Worm (Caenorhabditis elegans): Measurements from ENCODE around the gene C05B5.1.

DNA sequence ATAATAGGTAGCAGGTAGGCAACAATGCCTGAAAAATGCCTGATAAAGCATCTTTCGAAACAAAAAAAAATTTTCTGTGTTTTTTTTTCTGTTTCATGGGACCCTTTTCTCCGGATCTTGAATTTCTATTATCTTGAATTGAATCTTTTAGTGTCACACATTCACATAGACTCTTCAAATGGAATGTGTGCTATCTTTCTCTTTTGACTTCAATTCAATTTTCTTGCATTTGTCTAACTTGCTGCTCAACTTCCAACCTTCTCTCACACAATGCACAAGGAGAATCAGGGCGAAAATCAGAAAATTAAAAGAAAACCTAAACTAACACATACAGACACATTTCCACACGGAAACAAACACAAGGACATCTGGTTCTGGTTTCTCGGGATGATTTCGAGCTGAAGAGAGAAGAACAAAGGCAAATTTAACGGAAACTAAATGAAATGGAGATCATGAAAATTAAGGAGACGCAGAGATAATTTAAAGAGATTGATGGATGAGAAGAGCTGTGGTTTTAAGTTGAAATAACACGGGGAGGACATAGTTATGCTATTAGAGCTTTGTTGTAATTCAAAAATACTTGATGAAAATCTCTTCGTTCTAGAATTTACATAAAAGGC is 15.9 kb downstream of the C05B5.1 start:
- TF ChIP-seq cnd-1 (tag; optimal IDR thresholded peaks at IDR 0.05): no peak
- no peak for TF ChIP-seq sem-2 (GFP tag; optimal IDR thresholded peaks at IDR 0.05)
- TF ChIP-seq blmp-1 (tag; optimal IDR thresholded peaks at IDR 0.05): no peak
- TF ChIP-seq unc-39 (tag; optimal IDR thresholded peaks at IDR 0.05): no peak
- no peak for TF ChIP-seq nhr-237 (tag; optimal IDR thresholded peaks at IDR 0.05)
- TF ChIP-seq ceh-43 (GFP tag; optimal IDR thresholded peaks at IDR 0.05): no peak
- no peak for TF ChIP-seq nhr-28 (tag; optimal IDR thresholded peaks at IDR 0.05)
- no peak for TF ChIP-seq ztf-11 (tag; optimal IDR thresholded peaks at IDR 0.05)
- TF ChIP-seq unc-62 (GFP tag; optimal IDR thresholded peaks at IDR 0.05): no peak

All from whole organism, mixed stage, embryonic.